Worm (Caenorhabditis elegans) whole organism, L1 larva: ENCODE data around the gene K08D8.9.

Experiments used
- dsc-1 ChIP-seq: sonication (generic microtip); optimal IDR thresholded peaks from 2 replicates; lab custom pipeline; 2016; ENCODE audit warnings: mild to moderate bottlenecking, missing genetic modification characterization, missing compliant biosample characterization
- ets-5 ChIP-seq: fragments of 200-800 bp; sonication (Bioruptor generic); IDR thresholded peaks from 2 replicates; pipeline ENCODE4 v1.3.6; 2022; ENCODE audit warnings: missing genetic modification characterization, missing compliant biosample characterization
- lsy-2 ChIP-seq, 2 experiments: fragments of 150-350 bp; optimal IDR thresholded peaks; 2 replicates each; lab custom pipeline; 2014; ENCODE audit warnings: missing biosample characterization in 2 of 2, missing genetic modification characterization in 2 of 2
- nhr-71 ChIP-seq: sonication (generic microtip); optimal IDR thresholded peaks from 2 replicates; lab custom pipeline; 2016; ENCODE audit warnings: mild to moderate bottlenecking, missing genetic modification characterization, moderate library complexity, missing compliant biosample characterization

DNA sequence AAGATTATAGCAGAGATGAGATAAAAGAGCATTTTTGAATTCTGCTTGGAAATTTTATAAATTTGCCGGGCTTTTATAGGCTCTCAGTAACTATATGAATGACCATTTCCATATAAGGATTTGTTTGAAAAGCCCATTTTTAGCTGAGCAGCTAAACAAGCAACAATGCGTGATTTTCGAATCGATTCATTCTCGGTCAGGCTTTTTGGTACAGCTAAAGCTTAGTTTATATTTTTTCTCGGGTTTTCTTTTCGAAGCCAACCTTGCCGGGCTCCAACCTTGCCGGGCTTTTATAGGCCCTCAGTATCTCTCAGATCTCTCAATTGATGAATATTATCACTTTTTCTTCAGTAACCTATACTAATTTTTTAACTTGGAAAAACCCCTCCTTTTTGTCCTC, 24.8 kb downstream of the K08D8.9 start, which contains the start of gene srlf-4:
- TF ChIP-seq dsc-1 = no peak
- TF ChIP-seq ets-5 (GFP tag; lab: Robert Waterston, UW) = no peak
- no peak for TF ChIP-seq lsy-2 (tag; optimal IDR thresholded peaks at IDR 0.05; lab: Kevin White, UChicago)
- TF ChIP-seq nhr-71 = no peak
